Fruit fly (Drosophila melanogaster) whole organism, embryonic: ENCODE measurements around the gene Decay.

ENCODE experiments used
- Abd-B ChIP-seq: fragments of 200-800 bp; sonication (Bioruptor generic); optimal IDR thresholded peaks from 2 replicates; lab custom pipeline; 2018; ENCODE audit warnings: missing biosample characterization, mild to moderate bottlenecking, missing genetic modification characterization, moderate library complexity
- B-H2 ChIP-seq: fragments of 200-800 bp; sonication (Bioruptor generic); optimal IDR thresholded peaks from 2 replicates; lab custom pipeline; 2018; ENCODE audit warnings: missing biosample characterization, mild to moderate bottlenecking, missing genetic modification characterization
- BtbVII ChIP-seq: fragments of 200-800 bp; sonication (Bioruptor generic); optimal IDR thresholded peaks from 3 replicates; lab custom pipeline; 2017; ENCODE audit warnings: missing biosample characterization, mild to moderate bottlenecking, missing genetic modification characterization
- CG10267 ChIP-seq: fragments of 200-800 bp; sonication (Bioruptor generic); optimal IDR thresholded peaks from 2 replicates; lab custom pipeline; 2018; ENCODE audit warnings: missing biosample characterization, mild to moderate bottlenecking, missing genetic modification characterization, moderate library complexity
- CG10462 ChIP-seq: fragments of 200-800 bp; sonication (Bioruptor generic); optimal IDR thresholded peaks from 2 replicates; lab custom pipeline; 2016; ENCODE audit warnings: missing biosample characterization, missing genetic modification characterization
- CG10654 ChIP-seq: fragments of 200-800 bp; sonication (Bioruptor generic); optimal IDR thresholded peaks from 2 replicates; lab custom pipeline; 2016; ENCODE audit warnings: missing biosample characterization, missing genetic modification characterization
- CG10979 ChIP-seq: fragments of 200-800 bp; sonication (Bioruptor generic); optimal IDR thresholded peaks from 2 replicates; lab custom pipeline; 2018; ENCODE audit warnings: missing biosample characterization, mild to moderate bottlenecking, missing genetic modification characterization, moderate library complexity
- CG11456 ChIP-seq: fragments of 200-800 bp; sonication (Bioruptor generic); IDR thresholded peaks from 3 replicates; pipeline ENCODE4 v1.3.6; 2022; ENCODE audit warnings: missing biosample characterization, missing genetic modification characterization
- CG1233 ChIP-seq: fragments of 200-800 bp; sonication (Bioruptor generic); optimal IDR thresholded peaks from 4 replicates; lab custom pipeline; 2018; ENCODE audit warnings: missing biosample characterization, mild to moderate bottlenecking, missing genetic modification characterization
- CG15514 ChIP-seq: fragments of 200-800 bp; sonication (Bioruptor generic); optimal IDR thresholded peaks from 3 replicates; lab custom pipeline; 2017; ENCODE audit warnings: missing biosample characterization, missing genetic modification characterization, mild to moderate bottlenecking, moderate library complexity, missing genetic modification reagents
- CG2116 ChIP-seq: fragments of 200-800 bp; sonication (Bioruptor generic); optimal IDR thresholded peaks from 3 replicates; lab custom pipeline; 2018; ENCODE audit warnings: missing biosample characterization, mild to moderate bottlenecking, missing genetic modification characterization
- CG30020 ChIP-seq: fragments of 200-800 bp; optimal IDR thresholded peaks from 2 replicates; lab custom pipeline; 2019; ENCODE audit warnings: missing biosample characterization, mild to moderate bottlenecking, missing genetic modification characterization, moderate library complexity
- CG4617 ChIP-seq: fragments of 200-800 bp; sonication (Bioruptor generic); optimal IDR thresholded peaks from 3 replicates; lab custom pipeline; 2016; ENCODE audit warnings: missing biosample characterization, missing genetic modification characterization, borderline replicate concordance
- CG5180 ChIP-seq: fragments of 200-800 bp; sonication (Bioruptor generic); optimal IDR thresholded peaks from 3 replicates; lab custom pipeline; 2017; ENCODE audit warnings: missing biosample characterization, missing genetic modification characterization, mild to moderate bottlenecking, moderate library complexity, missing genetic modification reagents
- CG6272 ChIP-seq: fragments of 200-800 bp; sonication (Bioruptor generic); IDR thresholded peaks from 2 replicates; pipeline ENCODE4 v1.3.6; 2022; ENCODE audit warnings: missing biosample characterization, missing genetic modification characterization
- CG8290 ChIP-seq, 3 experiments: fragments of 200-800 bp; sonication (Bioruptor generic); optimal IDR thresholded peaks; 2 replicates each; lab custom pipeline; 2016 to 2019; ENCODE audit warnings: missing biosample characterization in 3 of 3, missing genetic modification characterization in 3 of 3, mild to moderate bottlenecking in 2 of 3, moderate library complexity in 1 of 3
- CG8388 ChIP-seq: fragments of 200-800 bp; sonication (Bioruptor generic); optimal IDR thresholded peaks from 2 replicates; lab custom pipeline; 2019; ENCODE audit warnings: missing biosample characterization, mild to moderate bottlenecking, missing genetic modification characterization, moderate library complexity
- CG8765 ChIP-seq: fragments of 200-800 bp; sonication (Bioruptor generic); IDR thresholded peaks from 2 replicates; pipeline ENCODE4 v1.3.6; 2022; ENCODE audit warnings: missing biosample characterization, missing genetic modification characterization
- Doc2 ChIP-seq: fragments of 200-800 bp; sonication (Bioruptor generic); IDR thresholded peaks from 2 replicates; pipeline ENCODE4 v1.3.6; 2022; ENCODE audit warnings: missing biosample characterization, missing genetic modification characterization
- Doc3 ChIP-seq: fragments of 200-800 bp; sonication (Bioruptor generic); IDR thresholded peaks from 3 replicates; pipeline ENCODE4 v1.3.6; 2022; ENCODE audit warnings: missing biosample characterization, missing genetic modification characterization; ENCODE audit not compliant: partially characterized antibody
- ERR ChIP-seq: fragments of 200-800 bp; sonication (Bioruptor generic); optimal IDR thresholded peaks from 2 replicates; lab custom pipeline; 2016; ENCODE audit warnings: missing biosample characterization, missing genetic modification characterization
- HmgD ChIP-seq: fragments of 200-800 bp; sonication (Bioruptor generic); optimal IDR thresholded peaks from 3 replicates; lab custom pipeline; 2016; ENCODE audit warnings: missing biosample characterization, missing genetic modification characterization
- Hr3 ChIP-seq: fragments of 200-800 bp; sonication (Bioruptor generic); optimal IDR thresholded peaks from 3 replicates; lab custom pipeline; 2016; ENCODE audit warnings: missing biosample characterization, missing genetic modification characterization
- MBD-R2 ChIP-seq: fragments of 200-800 bp; sonication (Bioruptor generic); IDR thresholded peaks from 2 replicates; pipeline ENCODE4 v1.3.6; 2022; ENCODE audit warnings: missing biosample characterization, missing genetic modification characterization
- Myb ChIP-seq: fragments of 200-800 bp; sonication (Bioruptor generic); optimal IDR thresholded peaks from 2 replicates; lab custom pipeline; 2016; ENCODE audit warnings: missing biosample characterization, missing genetic modification characterization
- Nf-YB ChIP-seq: fragments of 200-800 bp; sonication (Bioruptor generic); optimal IDR thresholded peaks from 3 replicates; lab custom pipeline; 2019; ENCODE audit warnings: missing biosample characterization, mild to moderate bottlenecking, missing genetic modification characterization, moderate library complexity
- Sry-β ChIP-seq: fragments of 200-800 bp; sonication (Bioruptor generic); optimal IDR thresholded peaks from 2 replicates; lab custom pipeline; 2018; ENCODE audit warnings: missing biosample characterization, mild to moderate bottlenecking, missing genetic modification characterization, moderate library complexity
- ab ChIP-seq: fragments of 200-800 bp; sonication (Bioruptor generic); optimal IDR thresholded peaks from 2 replicates; lab custom pipeline; 2016; ENCODE audit warnings: missing biosample characterization, missing genetic modification characterization
- ase ChIP-seq: fragments of 200-800 bp; sonication (Bioruptor generic); IDR thresholded peaks from 3 replicates; pipeline ENCODE4 v1.3.6; 2022; ENCODE audit warnings: missing biosample characterization, missing genetic modification characterization
- cato ChIP-seq: fragments of 200-800 bp; sonication (Bioruptor generic); optimal IDR thresholded peaks from 2 replicates; lab custom pipeline; 2016; ENCODE audit warnings: missing biosample characterization, missing genetic modification characterization, borderline replicate concordance
- caup ChIP-seq: fragments of 200-800 bp; sonication (Bioruptor generic); optimal IDR thresholded peaks from 3 replicates; lab custom pipeline; 2017; ENCODE audit warnings: missing biosample characterization, mild to moderate bottlenecking, missing genetic modification characterization, moderate library complexity; ENCODE audit not compliant: severe bottlenecking
- fru ChIP-seq: fragments of >200 bp; optimal IDR thresholded peaks from 2 replicates; lab custom pipeline; 2017
- h ChIP-seq: fragments of >200 bp; optimal IDR thresholded peaks from 2 replicates; lab custom pipeline; 2017
- hbn ChIP-seq: fragments of 200-800 bp; sonication (Bioruptor generic); IDR thresholded peaks from 2 replicates; pipeline ENCODE4 v1.3.6; 2022; ENCODE audit warnings: missing biosample characterization, missing genetic modification characterization; ENCODE audit not compliant: partially characterized antibody
- kah ChIP-seq: fragments of 200-800 bp; sonication (Bioruptor generic); optimal IDR thresholded peaks from 2 replicates; lab custom pipeline; 2018; ENCODE audit warnings: missing biosample characterization, mild to moderate bottlenecking, missing genetic modification characterization
- kay ChIP-seq: fragments of 200-800 bp; sonication (Bioruptor generic); optimal IDR thresholded peaks from 2 replicates; lab custom pipeline; 2016; ENCODE audit warnings: missing biosample characterization, missing genetic modification characterization
- nerfin-1 ChIP-seq: fragments of 200-800 bp; sonication (Bioruptor generic); optimal IDR thresholded peaks from 3 replicates; lab custom pipeline; 2019; ENCODE audit warnings: missing biosample characterization, mild to moderate bottlenecking, missing genetic modification characterization, moderate library complexity
- oc ChIP-seq: fragments of 200-800 bp; sonication (Bioruptor generic); optimal IDR thresholded peaks from 2 replicates; lab custom pipeline; 2018; ENCODE audit warnings: missing biosample characterization, mild to moderate bottlenecking, missing genetic modification characterization, moderate library complexity
- peb ChIP-seq: fragments of 200-800 bp; sonication (Bioruptor generic); IDR thresholded peaks from 2 replicates; pipeline ENCODE4 v1.3.6; 2022; ENCODE audit warnings: missing biosample characterization, missing genetic modification characterization
- pita ChIP-seq: fragments of 200-800 bp; sonication (Bioruptor generic); optimal IDR thresholded peaks from 2 replicates; lab custom pipeline; 2017; ENCODE audit warnings: missing biosample characterization, mild to moderate bottlenecking, missing genetic modification characterization
- pros ChIP-seq: fragments of 200-800 bp; sonication (Bioruptor generic); optimal IDR thresholded peaks from 3 replicates; lab custom pipeline; 2019; ENCODE audit warnings: missing biosample characterization, mild to moderate bottlenecking, missing genetic modification characterization, moderate library complexity
- scrt ChIP-seq: fragments of 200-800 bp; sonication (Bioruptor generic); optimal IDR thresholded peaks from 2 replicates; lab custom pipeline; 2018; ENCODE audit warnings: missing biosample characterization, mild to moderate bottlenecking, missing genetic modification characterization, moderate library complexity
- sd ChIP-seq: fragments of 200-800 bp; sonication (Bioruptor generic); optimal IDR thresholded peaks from 3 replicates; lab custom pipeline; 2018; ENCODE audit warnings: missing biosample characterization, mild to moderate bottlenecking, missing genetic modification characterization, moderate library complexity
- usp ChIP-seq: fragments of >200 bp; optimal IDR thresholded peaks from 2 replicates; lab custom pipeline; 2017; ENCODE audit warnings: missing biosample characterization, missing genetic modification characterization
- vfl ChIP-seq: fragments of 200-800 bp; sonication (Bioruptor generic); optimal IDR thresholded peaks from 2 replicates; lab custom pipeline; 2016; ENCODE audit warnings: missing biosample characterization, missing genetic modification characterization

Gene Decay

dm6 chr3R:16449187-16449973 lies 51.5 kb downstream of the Decay start (continued):
- TF ChIP-seq usp (GFP tag; lab: Kevin White, UChicago), result no peak
- peak; percentile 64 for TF ChIP-seq Myb (GFP tag; lab: Kevin White, UChicago)
- TF ChIP-seq oc (tag; lab: Kevin White, UChicago), result peak; percentile 96
- TF ChIP-seq CG10979 (tag; lab: Kevin White, UChicago), result peak; percentile 97
- peak; percentile 51 for TF ChIP-seq vfl
- TF ChIP-seq ERR, result peak; percentile 83
- TF ChIP-seq CG8765 (GFP tag; lab: Robert Waterston, UW), result peak; percentile 93
- peak; percentile 97 for TF ChIP-seq nerfin-1 (tag; lab: Kevin White, UChicago)
- TF ChIP-seq CG10462, result peak; percentile 87
- peak; percentile 91 for TF ChIP-seq CG6272 (GFP tag; lab: Robert Waterston, UW)
- peak; percentile 93 for TF ChIP-seq CG10654 (GFP tag; lab: Kevin White, UChicago)
- peak; percentile 58 for TF ChIP-seq B-H2 (GFP tag; lab: Kevin White, UChicago)
- peak; percentile 88 for TF ChIP-seq CG10267 (tag; lab: Kevin White, UChicago)
- TF ChIP-seq CG2116 (GFP tag; lab: Kevin White, UChicago), result peak; percentile 43
- peak; percentile 85 for TF ChIP-seq ab (GFP tag; lab: Kevin White, UChicago)
- peak; percentile 74 for TF ChIP-seq caup (GFP tag; lab: Kevin White, UChicago)
- TF ChIP-seq Nf-YB (GFP tag; lab: Kevin White, UChicago), result peak; percentile 68
- TF ChIP-seq kah (GFP tag; lab: Kevin White, UChicago), result peak; percentile 90
- TF ChIP-seq pros (GFP tag; lab: Kevin White, UChicago), result peak; percentile 96
- no peak for TF ChIP-seq fru
- TF ChIP-seq CG5180, result peak; percentile 86
- TF ChIP-seq ase (GFP tag; lab: Robert Waterston, UW), result peak; percentile 96
- peak; percentile 64 for TF ChIP-seq BtbVII
- no peak for TF ChIP-seq Doc3 (GFP tag; lab: Robert Waterston, UW)
- peak; percentile 60 for TF ChIP-seq Sry-β
- TF ChIP-seq pita (GFP tag; lab: Kevin White, UChicago), result no peak
- TF ChIP-seq CG8388 (GFP tag; lab: Kevin White, UChicago), result peak; percentile 91
- TF ChIP-seq kay, result peak; percentile 87
- TF ChIP-seq cato (GFP tag; lab: Kevin White, UChicago), result peak; percentile 85
- TF ChIP-seq CG4617, result peak; percentile 67
- peak; percentile 82 for TF ChIP-seq HmgD (GFP tag; lab: Kevin White, UChicago)
- TF ChIP-seq Doc2 (GFP tag; lab: Robert Waterston, UW), result peak; percentile 80
- peak; percentile 95 for TF ChIP-seq CG11456
- TF ChIP-seq sd (tag; lab: Kevin White, UChicago), result peak; percentile 62
- TF ChIP-seq peb, result peak; percentile 96
- TF ChIP-seq Hr3, result peak; percentile 91
- TF ChIP-seq CG1233, result peak; percentile 90
- TF ChIP-seq CG8290 (GFP tag; optimal IDR thresholded peaks at IDR 0.05; lab: Kevin White, UChicago), result peak; percentile 86
- peak; percentile 83 to 93 for TF ChIP-seq CG8290 (tag; optimal IDR thresholded peaks at IDR 0.05; lab: Kevin White, UChicago)
- peak; percentile 52 for TF ChIP-seq MBD-R2 (GFP tag; lab: Robert Waterston, UW)
- TF ChIP-seq CG30020 (tag; lab: Kevin White, UChicago), result peak; percentile 76
- no peak for TF ChIP-seq hbn (GFP tag; lab: Robert Waterston, UW)
- no peak for TF ChIP-seq h (lab: Kevin White, UChicago)
- peak; percentile 96 for TF ChIP-seq Abd-B
- peak; percentile 63 for TF ChIP-seq scrt (GFP tag; lab: Kevin White, UChicago)
- peak; percentile 15 for TF ChIP-seq CG15514 (GFP tag; lab: Kevin White, UChicago)
